Fruit fly (Drosophila melanogaster) whole organism, embryonic: Measurements from ENCODE around the gene Svil.

Experiments
- ATbp ChIP-seq: fragments of 200-800 bp; sonication (Bioruptor generic); optimal IDR thresholded peaks from 2 replicates; lab custom pipeline; 2017; ENCODE audit warnings: missing biosample characterization, mild to moderate bottlenecking, missing genetic modification characterization, missing genetic modification reagents
- Ada2b ChIP-seq: fragments of 200-800 bp; sonication (Bioruptor generic); IDR thresholded peaks from 2 replicates; pipeline ENCODE4 v1.3.6; 2022; ENCODE audit warnings: missing biosample characterization, missing genetic modification characterization
- Asciz ChIP-seq: fragments of 200-800 bp; sonication (Bioruptor generic); optimal IDR thresholded peaks from 2 replicates; lab custom pipeline; 2017; ENCODE audit warnings: missing biosample characterization, mild to moderate bottlenecking, missing genetic modification characterization, missing genetic modification reagents
- B-H1 ChIP-seq: fragments of 200-800 bp; sonication (Bioruptor generic); IDR thresholded peaks from 3 replicates; pipeline ENCODE4 v1.3.6; 2022; ENCODE audit warnings: missing biosample characterization, missing genetic modification characterization
- CG11504 ChIP-seq: fragments of 200-800 bp; sonication (Bioruptor generic); optimal IDR thresholded peaks from 3 replicates; lab custom pipeline; 2019; ENCODE audit warnings: missing biosample characterization, mild to moderate bottlenecking, missing genetic modification characterization, moderate library complexity
- CG11560 ChIP-seq: fragments of 200-800 bp; sonication (Bioruptor generic); IDR thresholded peaks from 3 replicates; pipeline ENCODE4 v1.3.6; 2022; ENCODE audit warnings: missing biosample characterization, missing genetic modification characterization
- CG12104 ChIP-seq: fragments of 200-800 bp; sonication (Bioruptor generic); optimal IDR thresholded peaks from 3 replicates; lab custom pipeline; 2016; ENCODE audit warnings: missing biosample characterization, missing genetic modification characterization
- CG17328 ChIP-seq: fragments of 200-800 bp; sonication (Bioruptor generic); IDR thresholded peaks from 2 replicates; pipeline ENCODE4 v1.3.6; 2022; ENCODE audit warnings: missing biosample characterization, missing genetic modification characterization
- CG17361 ChIP-seq: fragments of 200-800 bp; sonication (Bioruptor generic); IDR thresholded peaks from 3 replicates; pipeline ENCODE4 v1.3.6; 2022; ENCODE audit warnings: missing biosample characterization, missing genetic modification characterization
- CG17568 ChIP-seq: fragments of 200-800 bp; sonication (Bioruptor generic); optimal IDR thresholded peaks from 2 replicates; lab custom pipeline; 2018; ENCODE audit warnings: missing biosample characterization, mild to moderate bottlenecking, missing genetic modification characterization, moderate library complexity
- CG18011 ChIP-seq: fragments of 200-800 bp; sonication (Bioruptor generic); optimal IDR thresholded peaks from 2 replicates; lab custom pipeline; 2017; ENCODE audit warnings: missing biosample characterization, missing genetic modification characterization, mild to moderate bottlenecking, moderate library complexity, missing genotype
- CG34376 ChIP-seq: fragments of 200-800 bp; sonication (Bioruptor generic); optimal IDR thresholded peaks from 2 replicates; lab custom pipeline; 2018; ENCODE audit warnings: missing biosample characterization, mild to moderate bottlenecking, missing genetic modification characterization
- CG5180 ChIP-seq: fragments of 200-800 bp; sonication (Bioruptor generic); optimal IDR thresholded peaks from 3 replicates; lab custom pipeline; 2017; ENCODE audit warnings: missing biosample characterization, missing genetic modification characterization, mild to moderate bottlenecking, moderate library complexity, missing genetic modification reagents
- CG6813 ChIP-seq: fragments of 200-800 bp; sonication (Bioruptor generic); optimal IDR thresholded peaks from 2 replicates; lab custom pipeline; 2017; ENCODE audit warnings: missing biosample characterization, missing genetic modification characterization, mild to moderate bottlenecking, moderate library complexity, missing genetic modification reagents
- CG7839 ChIP-seq: fragments of 200-800 bp; sonication (Bioruptor generic); optimal IDR thresholded peaks from 3 replicates; lab custom pipeline; 2018; ENCODE audit warnings: missing biosample characterization, mild to moderate bottlenecking, missing genetic modification characterization, moderate library complexity
- CG7928 ChIP-seq: fragments of 200-800 bp; sonication (Bioruptor generic); optimal IDR thresholded peaks from 2 replicates; lab custom pipeline; 2017; ENCODE audit warnings: missing biosample characterization, mild to moderate bottlenecking, missing genetic modification characterization
- CG8290 ChIP-seq, 3 experiments: fragments of 200-800 bp; sonication (Bioruptor generic); optimal IDR thresholded peaks; 2 replicates each; lab custom pipeline; 2016 to 2019; ENCODE audit warnings: missing biosample characterization in 3 of 3, missing genetic modification characterization in 3 of 3, mild to moderate bottlenecking in 2 of 3, moderate library complexity in 1 of 3
- Camta ChIP-seq: fragments of 200-800 bp; sonication (Bioruptor generic); optimal IDR thresholded peaks from 2 replicates; lab custom pipeline; 2016; ENCODE audit warnings: missing biosample characterization, missing genetic modification characterization
- D19B ChIP-seq: fragments of 200-800 bp; sonication (Bioruptor generic); optimal IDR thresholded peaks from 2 replicates; lab custom pipeline; 2017; ENCODE audit warnings: missing biosample characterization, mild to moderate bottlenecking, missing genetic modification characterization
- Drgx ChIP-seq: fragments of 200-800 bp; sonication (Bioruptor generic); IDR thresholded peaks from 2 replicates; pipeline ENCODE4 v1.3.6; 2022; ENCODE audit warnings: missing biosample characterization, missing genetic modification characterization
- Fer3 ChIP-seq: fragments of 200-800 bp; sonication (Bioruptor generic); optimal IDR thresholded peaks from 2 replicates; lab custom pipeline; 2018; ENCODE audit warnings: missing biosample characterization, mild to moderate bottlenecking, missing genetic modification characterization, moderate library complexity
- HLH54F ChIP-seq: fragments of 200-800 bp; sonication (Bioruptor generic); optimal IDR thresholded peaks from 3 replicates; lab custom pipeline; 2016; ENCODE audit warnings: missing biosample characterization, missing genetic modification characterization
- Hr51 ChIP-seq, 2 experiments: fragments of 200-800 bp; sonication (Bioruptor generic); optimal IDR thresholded peaks; 2 replicates in 1 of 2; 3 replicates in 1 of 2; lab custom pipeline; 2016 to 2018; ENCODE audit warnings: missing biosample characterization in 2 of 2, missing genetic modification characterization in 2 of 2, mild to moderate bottlenecking in 1 of 2, moderate library complexity in 1 of 2
- Mad ChIP-seq: fragments of 200-800 bp; sonication (Bioruptor generic); optimal IDR thresholded peaks from 2 replicates; lab custom pipeline; 2016; ENCODE audit warnings: missing biosample characterization, missing genetic modification characterization
- Pdp1 ChIP-seq, 2 experiments: fragments of 200-800 bp; sonication (Bioruptor generic); optimal IDR thresholded peaks; 3 replicates each; lab custom pipeline; 2016; ENCODE audit warnings: missing biosample characterization in 2 of 2, missing genetic modification characterization in 2 of 2, mild to moderate bottlenecking in 1 of 2, moderate library complexity in 1 of 2
- Poxn ChIP-seq: fragments of 200-800 bp; sonication (Bioruptor generic); IDR thresholded peaks from 2 replicates; pipeline ENCODE4 v1.3.6; 2022; ENCODE audit warnings: missing biosample characterization, missing genetic modification characterization
- Ptx1 ChIP-seq: fragments of 200-800 bp; sonication (Bioruptor generic); IDR thresholded peaks from 2 replicates; pipeline ENCODE4 v1.3.6; 2022; ENCODE audit warnings: missing biosample characterization, missing genetic modification characterization
- Rfx ChIP-seq: fragments of 200-800 bp; sonication (Bioruptor generic); IDR thresholded peaks from 2 replicates; pipeline ENCODE4 v1.3.6; 2022; ENCODE audit warnings: missing biosample characterization, missing genetic modification characterization
- Sox100B ChIP-seq: fragments of 200-800 bp; sonication (Bioruptor generic); optimal IDR thresholded peaks from 3 replicates; lab custom pipeline; 2018; ENCODE audit warnings: missing biosample characterization, mild to moderate bottlenecking, missing genetic modification characterization
- ab ChIP-seq: fragments of 200-800 bp; sonication (Bioruptor generic); optimal IDR thresholded peaks from 2 replicates; lab custom pipeline; 2016; ENCODE audit warnings: missing biosample characterization, missing genetic modification characterization
- az2 ChIP-seq: fragments of 200-800 bp; sonication (Bioruptor generic); optimal IDR thresholded peaks from 3 replicates; lab custom pipeline; 2016; ENCODE audit warnings: missing biosample characterization, missing genetic modification characterization
- cato ChIP-seq: fragments of 200-800 bp; sonication (Bioruptor generic); optimal IDR thresholded peaks from 2 replicates; lab custom pipeline; 2016; ENCODE audit warnings: missing biosample characterization, missing genetic modification characterization, borderline replicate concordance
- chn ChIP-seq: fragments of 200-800 bp; sonication (Bioruptor generic); optimal IDR thresholded peaks from 2 replicates; lab custom pipeline; 2016; ENCODE audit warnings: missing biosample characterization, missing genetic modification characterization
- corto ChIP-seq: fragments of 200-800 bp; sonication (Bioruptor generic); optimal IDR thresholded peaks from 2 replicates; lab custom pipeline; 2016; ENCODE audit warnings: missing biosample characterization, mild to moderate bottlenecking, missing genetic modification characterization, moderate library complexity
- crp ChIP-seq, 2 experiments: fragments of 200-800 bp; sonication (Bioruptor generic); optimal IDR thresholded peaks; 2 replicates in 1 of 2; 3 replicates in 1 of 2; lab custom pipeline; 2017; ENCODE audit warnings: missing biosample characterization in 2 of 2, missing genetic modification characterization in 2 of 2, mild to moderate bottlenecking in 1 of 2, moderate library complexity in 1 of 2
- fd3F ChIP-seq: fragments of 200-800 bp; sonication (Bioruptor generic); optimal IDR thresholded peaks from 2 replicates; lab custom pipeline; 2018; ENCODE audit warnings: missing biosample characterization, mild to moderate bottlenecking, missing genetic modification characterization, moderate library complexity
- fd96Cb ChIP-seq: fragments of 200-800 bp; sonication (Bioruptor generic); optimal IDR thresholded peaks from 2 replicates; lab custom pipeline; 2018; ENCODE audit warnings: missing biosample characterization, mild to moderate bottlenecking, missing genetic modification characterization, moderate library complexity
- ham ChIP-seq: fragments of 200-800 bp; sonication (Bioruptor generic); IDR thresholded peaks from 2 replicates; pipeline ENCODE4 v1.3.6; 2022; ENCODE audit warnings: missing biosample characterization, missing genetic modification characterization
- lov ChIP-seq, 2 experiments: fragments of 200-800 bp in 1 of 2; fragments of >200 bp in 1 of 2; sonication (Bioruptor generic) in 1 of 2; IDR thresholded peaks in 1 of 2; optimal IDR thresholded peaks in 1 of 2; 2 replicates in 1 of 2; 3 replicates in 1 of 2; pipeline versions ENCODE4 v1.3.6 to Lab custom; 2017 to 2022; ENCODE audit warnings: missing biosample characterization in 1 of 2, missing genetic modification characterization in 1 of 2
- nom ChIP-seq: fragments of 200-800 bp; sonication (Bioruptor generic); optimal IDR thresholded peaks from 2 replicates; lab custom pipeline; 2017; ENCODE audit warnings: missing biosample characterization, missing genetic modification characterization, mild to moderate bottlenecking, moderate library complexity, missing genetic modification reagents
- ro ChIP-seq: fragments of 200-800 bp; sonication (Bioruptor generic); IDR thresholded peaks from 2 replicates; pipeline ENCODE4 v1.3.6; 2022; ENCODE audit warnings: missing biosample characterization, missing genetic modification characterization
- slbo ChIP-seq: fragments of 200-800 bp; sonication (Bioruptor generic); IDR thresholded peaks from 2 replicates; pipeline ENCODE4 v1.3.6; 2022; ENCODE audit warnings: missing biosample characterization, missing genetic modification characterization
- tin ChIP-seq: fragments of 200-800 bp; sonication (Bioruptor generic); optimal IDR thresholded peaks from 3 replicates; lab custom pipeline; 2016; ENCODE audit warnings: missing biosample characterization, missing genetic modification characterization
- tio ChIP-seq: fragments of 200-800 bp; sonication (Bioruptor generic); optimal IDR thresholded peaks from 2 replicates; lab custom pipeline; 2017; ENCODE audit warnings: missing biosample characterization, missing genetic modification characterization, inconsistent platforms
- ttk ChIP-seq: fragments of 200-800 bp; sonication (Bioruptor generic); IDR thresholded peaks from 2 replicates; pipeline ENCODE4 v2.1.2; 2022; ENCODE audit warnings: missing biosample characterization, missing genetic modification characterization
- unpg ChIP-seq: fragments of 200-800 bp; sonication (Bioruptor generic); optimal IDR thresholded peaks from 3 replicates; lab custom pipeline; 2018; ENCODE audit warnings: missing biosample characterization, mild to moderate bottlenecking, missing genetic modification characterization, moderate library complexity
- wek ChIP-seq: fragments of 200-800 bp; sonication (Bioruptor generic); optimal IDR thresholded peaks from 3 replicates; lab custom pipeline; 2018; ENCODE audit warnings: missing biosample characterization, mild to moderate bottlenecking, missing genetic modification characterization, moderate library complexity

Gene Svil

DNA sequence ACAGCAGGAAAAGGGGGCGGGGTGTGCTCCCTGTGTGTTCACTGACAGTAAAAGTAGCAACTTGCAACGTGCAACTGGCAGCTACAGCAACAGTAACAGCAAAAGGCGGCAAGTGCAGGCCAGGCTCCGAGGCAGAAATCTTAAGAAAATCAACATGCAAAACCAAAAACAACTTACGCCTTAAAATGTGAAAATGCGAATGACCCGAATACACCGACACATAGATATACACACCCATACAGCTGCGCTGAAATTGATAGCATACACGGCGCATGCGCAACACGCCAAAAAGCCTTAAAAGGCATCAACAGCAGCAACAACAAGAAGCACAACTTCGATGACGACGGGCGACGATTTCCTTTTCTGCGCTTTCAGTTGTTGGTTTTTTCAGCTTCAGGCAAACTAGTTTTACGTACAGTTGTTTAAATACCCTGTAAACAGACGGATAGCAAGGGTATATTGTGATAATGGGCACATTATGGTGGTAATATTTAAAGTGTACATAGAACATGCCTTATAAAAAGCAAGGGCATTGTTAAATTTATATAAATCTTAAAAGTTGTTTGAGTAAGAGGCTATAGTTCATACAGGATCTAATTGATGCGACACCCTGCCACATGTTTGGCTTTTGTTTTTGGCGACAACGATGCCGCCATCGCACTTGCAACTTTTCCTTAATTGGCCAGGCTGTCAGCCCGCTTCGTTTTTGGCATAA, 95.0 kb downstream of the Svil start (continued):
- TF ChIP-seq unpg (GFP tag; lab: Kevin White, UChicago): peak; percentile 12
- TF ChIP-seq Fer3: no peak
- TF ChIP-seq B-H1 (GFP tag; lab: Robert Waterston, UW): peak; percentile 28; the same call in 1 of the 3 replicates
- no peak for TF ChIP-seq tin (GFP tag; lab: Kevin White, UChicago)
- TF ChIP-seq chn: no peak
- TF ChIP-seq ATbp (GFP tag; lab: Kevin White, UChicago): peak; percentile 40
- no peak for TF ChIP-seq CG34376 (GFP tag; lab: Kevin White, UChicago)
- peak; percentile 45 for TF ChIP-seq Rfx (GFP tag; lab: Robert Waterston, UW)
- peak; percentile 28 for TF ChIP-seq nom (GFP tag; lab: Kevin White, UChicago)
- TF ChIP-seq HLH54F (GFP tag; lab: Kevin White, UChicago): no peak
- no peak for TF ChIP-seq lov (optimal IDR thresholded peaks at IDR 0.05; lab: Kevin White, UChicago)
- TF ChIP-seq lov (GFP tag; IDR thresholded peaks at IDR 0.05; lab: Robert Waterston, UW): no peak
- peak; percentile 54; the same call in 2 of the 3 replicates for TF ChIP-seq CG17361
- TF ChIP-seq CG7839: peak; percentile 52
- TF ChIP-seq az2 (GFP tag; lab: Kevin White, UChicago): peak; percentile 4
- TF ChIP-seq CG18011 (GFP tag; lab: Kevin White, UChicago): no peak
- no peak for TF ChIP-seq corto (GFP tag; lab: Kevin White, UChicago)
- TF ChIP-seq D19B: peak; percentile 44
- TF ChIP-seq ttk (GFP tag; lab: Robert Waterston, UW): 0 out of 2 replicates have a peak, but pooled peaks have one; percentile 12
- TF ChIP-seq tio (GFP tag; lab: Kevin White, UChicago): no peak
- TF ChIP-seq Pdp1 (GFP tag; optimal IDR thresholded peaks at IDR 0.05; lab: Kevin White, UChicago): peak in 1 of 2 experiments; percentile 17
- TF ChIP-seq CG5180: no peak
- TF ChIP-seq slbo: 0 out of 2 replicates have a peak, but pooled peaks have one; percentile 14
- TF ChIP-seq Camta (GFP tag; lab: Kevin White, UChicago): peak; percentile 37
- TF ChIP-seq Mad: no peak
- no peak for TF ChIP-seq CG17328 (GFP tag; lab: Robert Waterston, UW)
- TF ChIP-seq cato (GFP tag; lab: Kevin White, UChicago): no peak
- no peak for TF ChIP-seq CG17568 (GFP tag; lab: Kevin White, UChicago)
- TF ChIP-seq Hr51 (GFP tag; optimal IDR thresholded peaks at IDR 0.05; lab: Kevin White, UChicago): peak in 1 of 2 experiments; percentile 52
- TF ChIP-seq fd3F (GFP tag; lab: Kevin White, UChicago): no peak
- TF ChIP-seq ham (GFP tag; lab: Robert Waterston, UW): no peak
- TF ChIP-seq CG8290 (GFP tag; optimal IDR thresholded peaks at IDR 0.05; lab: Kevin White, UChicago): no peak
- no peak for TF ChIP-seq CG8290 (tag; optimal IDR thresholded peaks at IDR 0.05; lab: Kevin White, UChicago)
- TF ChIP-seq Ptx1 (GFP tag; lab: Robert Waterston, UW): peak; percentile 30; the same call in 1 of the 2 replicates
- TF ChIP-seq Poxn (GFP tag; lab: Robert Waterston, UW): no peak
- no peak for TF ChIP-seq ab (GFP tag; lab: Kevin White, UChicago)
- TF ChIP-seq CG12104 (GFP tag; lab: Kevin White, UChicago): no peak
- TF ChIP-seq wek (GFP tag; lab: Kevin White, UChicago): no peak
- peak; percentile 27 for TF ChIP-seq Sox100B
- TF ChIP-seq Drgx (GFP tag; lab: Robert Waterston, UW): peak; percentile 95
- no peak for TF ChIP-seq ro (GFP tag; lab: Robert Waterston, UW)
- TF ChIP-seq Asciz (GFP tag; lab: Kevin White, UChicago): no peak
- peak; percentile 60 for TF ChIP-seq CG11504 (tag; lab: Kevin White, UChicago)
- no peak for TF ChIP-seq crp (GFP tag; optimal IDR thresholded peaks at IDR 0.05; lab: Kevin White, UChicago)
- peak; percentile 37 for TF ChIP-seq fd96Cb (tag; lab: Kevin White, UChicago)
- no peak for TF ChIP-seq CG7928
- peak; percentile 17 for TF ChIP-seq CG6813 (GFP tag; lab: Kevin White, UChicago)
- TF ChIP-seq CG11560: no peak
- 0 out of 2 replicates have a peak, but pooled peaks have one; percentile 32 for TF ChIP-seq Ada2b
